Worm (Caenorhabditis elegans) whole organism, L4/young adult: ENCODE results near the gene srj-49.

ENCODE experiments used
- W03F9.2 ChIP-seq: fragments of 150-350 bp; optimal IDR thresholded peaks from 2 replicates; lab custom pipeline; 2014; ENCODE audit warnings: missing biosample characterization, missing genetic modification characterization
- dao-5 ChIP-seq: sonication (generic microtip); optimal IDR thresholded peaks from 2 replicates; lab custom pipeline; 2016; ENCODE audit warnings: missing genotype, missing genetic modification characterization, moderate library complexity, missing compliant biosample characterization
- him-1 ChIP-seq: sonication (generic microtip); optimal IDR thresholded peaks from 2 replicates; lab custom pipeline; 2016; ENCODE audit warnings: missing genotype, missing genetic modification reagents, missing genetic modification characterization, missing compliant biosample characterization

DNA sequence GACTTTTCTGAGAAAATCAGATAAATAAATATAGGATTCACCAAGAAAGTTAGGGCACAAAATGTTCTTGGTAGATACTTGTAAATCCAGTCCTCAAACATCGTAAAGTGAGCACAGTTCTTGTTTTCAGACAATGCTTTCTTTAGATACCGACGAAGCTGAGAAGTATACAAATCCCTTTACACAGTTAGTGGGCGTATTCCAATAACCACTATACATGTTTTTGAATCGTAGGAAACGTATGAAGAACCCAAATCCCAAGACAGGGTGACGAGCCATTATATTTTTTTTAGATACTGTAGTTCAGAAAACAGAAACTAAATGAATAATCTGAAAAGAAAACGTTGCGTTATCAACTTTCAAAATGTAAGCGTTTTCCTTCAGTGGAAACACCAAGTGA lies 2.4 kb downstream of the srj-49 start, which contains the start of gene srj-44:
- no peak for TF ChIP-seq him-1
- no peak for TF ChIP-seq dao-5 (tag; lab: Kevin White, UChicago)
- TF ChIP-seq W03F9.2 (tag; lab: Kevin White, UChicago) = no peak
